Fruit fly (Drosophila melanogaster) whole organism, wandering third instar larva: ENCODE measurements around the gene Osi23.

ENCODE experiments used
- Abd-B ChIP-seq: fragments of >200 bp; optimal IDR thresholded peaks from 2 replicates; lab custom pipeline; 2017; ENCODE audit warnings: missing biosample characterization, missing genetic modification characterization
- CrebA ChIP-seq: fragments of 200-800 bp; sonication (Bioruptor generic); optimal IDR thresholded peaks from 2 replicates; lab custom pipeline; 2016; ENCODE audit warnings: missing biosample characterization, mild to moderate bottlenecking, missing genetic modification characterization, borderline replicate concordance
- Dfd ChIP-seq: fragments of >200 bp; optimal IDR thresholded peaks from 2 replicates; lab custom pipeline; 2017; ENCODE audit warnings: missing biosample characterization, missing genetic modification characterization
- Dif ChIP-seq: fragments of 200-275, 200-300 bp; sonication (Bioruptor generic); optimal IDR thresholded peaks from 2 replicates; lab custom pipeline; 2018; ENCODE audit warnings: missing biosample characterization, missing genetic modification characterization; ENCODE audit not compliant: partially characterized antibody
- GATAd ChIP-seq: sonication (Bioruptor generic); optimal IDR thresholded peaks from 2 replicates; lab custom pipeline; 2016; ENCODE audit warnings: missing biosample characterization, missing genetic modification characterization
- HLH106 ChIP-seq: fragments of 200-800 bp; optimal IDR thresholded peaks from 3 replicates; lab custom pipeline; 2019; ENCODE audit warnings: missing biosample characterization, mild to moderate bottlenecking, missing genetic modification characterization, moderate library complexity
- Hnf4 ChIP-seq: fragments of 200-800 bp; sonication (Bioruptor generic); optimal IDR thresholded peaks from 2 replicates; lab custom pipeline; 2016; ENCODE audit warnings: missing biosample characterization, mild to moderate bottlenecking, missing genetic modification characterization
- Hr83 ChIP-seq: fragments of 200-300 bp; sonication (Bioruptor generic); optimal IDR thresholded peaks from 2 replicates; lab custom pipeline; 2016; ENCODE audit warnings: missing biosample characterization, mild to moderate bottlenecking, missing genetic modification characterization, moderate library complexity; ENCODE audit not compliant: poor library complexity, severe bottlenecking
- Jra ChIP-seq: sonication (Bioruptor generic); optimal IDR thresholded peaks from 2 replicates; lab custom pipeline; 2016; ENCODE audit warnings: missing biosample characterization, missing genetic modification characterization
- Myc ChIP-seq: fragments of >200 bp; optimal IDR thresholded peaks from 2 replicates; lab custom pipeline; 2017
- N ChIP-seq: fragments of >200 bp; optimal IDR thresholded peaks from 2 replicates; lab custom pipeline; 2018; ENCODE audit warnings: missing biosample characterization, missing external identifiers, missing genetic modification characterization
- OdsH ChIP-seq: fragments of 200-800 bp; sonication (Bioruptor generic); optimal IDR thresholded peaks from 2 replicates; lab custom pipeline; 2016; ENCODE audit warnings: missing biosample characterization, mild to moderate bottlenecking, missing genetic modification characterization
- Rel ChIP-seq, 2 experiments: fragments of 200-800 bp; sonication (Bioruptor generic) in 1 of 2; optimal IDR thresholded peaks; 2 replicates in 1 of 2; 3 replicates in 1 of 2; lab custom pipeline; 2016 to 2019; ENCODE audit warnings: mild to moderate bottlenecking in 2 of 2, missing biosample characterization in 2 of 2, missing genetic modification characterization in 2 of 2, moderate library complexity in 1 of 2
- Vsx2 ChIP-seq: fragments of 200-300, 225-300 bp; sonication (Bioruptor generic); optimal IDR thresholded peaks from 2 replicates; lab custom pipeline; 2018; ENCODE audit warnings: missing biosample characterization, missing genetic modification characterization; ENCODE audit not compliant: partially characterized antibody
- br ChIP-seq: fragments of 200-800 bp; sonication (Bioruptor generic); optimal IDR thresholded peaks from 2 replicates; lab custom pipeline; 2016; ENCODE audit warnings: missing biosample characterization, missing genetic modification characterization
- brk ChIP-seq: fragments of 200-800 bp; sonication (Bioruptor generic); optimal IDR thresholded peaks from 2 replicates; lab custom pipeline; 2016; ENCODE audit warnings: missing biosample characterization, mild to moderate bottlenecking, missing genetic modification characterization
- dl ChIP-seq, 2 experiments: fragments of 175-275, 200-275 bp in 1 of 2; fragments of 200-275 bp in 1 of 2; sonication (Bioruptor generic); optimal IDR thresholded peaks; lab custom pipeline; 2018; ENCODE audit warnings: mild to moderate bottlenecking in 2 of 2, missing biosample characterization in 2 of 2, missing genetic modification characterization in 2 of 2, moderate library complexity in 2 of 2; ENCODE audit not compliant: partially characterized antibody in 2 of 2, insufficient read depth in 1 of 2
- dmrt93B ChIP-seq: fragments of 200-800 bp; sonication (Bioruptor generic); optimal IDR thresholded peaks from 2 replicates; lab custom pipeline; 2018; ENCODE audit warnings: missing biosample characterization, mild to moderate bottlenecking, missing genetic modification characterization
- dsf ChIP-seq: sonication (Bioruptor generic); optimal IDR thresholded peaks from 2 replicates; lab custom pipeline; 2016; ENCODE audit warnings: missing biosample characterization, missing genetic modification characterization, borderline replicate concordance
- ey ChIP-seq: fragments of 200-800 bp; sonication (Bioruptor generic); optimal IDR thresholded peaks from 2 replicates; lab custom pipeline; 2016; ENCODE audit warnings: missing biosample characterization, missing genetic modification characterization
- foxo ChIP-seq, 2 experiments: fragments of 200-800 bp; sonication (Bioruptor generic); optimal IDR thresholded peaks; 2 replicates in 1 of 2; 3 replicates in 1 of 2; lab custom pipeline; 2016 to 2017; ENCODE audit warnings: missing biosample characterization in 2 of 2, missing genetic modification characterization in 2 of 2
- fru ChIP-seq: fragments of 200-800 bp; sonication (Bioruptor generic); optimal IDR thresholded peaks from 3 replicates; lab custom pipeline; 2016; ENCODE audit warnings: missing biosample characterization, mild to moderate bottlenecking, missing genetic modification characterization
- h ChIP-seq: fragments of 200-800 bp; sonication (Bioruptor generic); optimal IDR thresholded peaks from 3 replicates; lab custom pipeline; 2016; ENCODE audit warnings: missing biosample characterization, mild to moderate bottlenecking, missing genetic modification characterization
- jim ChIP-seq: fragments of 175-275, 200-325 bp; sonication (Bioruptor generic); optimal IDR thresholded peaks from 2 replicates; lab custom pipeline; 2016; ENCODE audit warnings: missing biosample characterization, mild to moderate bottlenecking, missing genetic modification characterization
- lola ChIP-seq: fragments of >200 bp; optimal IDR thresholded peaks from 2 replicates; lab custom pipeline; 2017; ENCODE audit warnings: missing biosample characterization, missing genetic modification characterization
- pan ChIP-seq: fragments of >200 bp; optimal IDR thresholded peaks from 2 replicates; lab custom pipeline; 2017
- psq ChIP-seq: fragments of 200-800 bp; sonication (Bioruptor generic); optimal IDR thresholded peaks from 3 replicates; lab custom pipeline; 2017; ENCODE audit warnings: missing biosample characterization, mild to moderate bottlenecking, missing genetic modification characterization, moderate library complexity
- sage ChIP-seq: fragments of 200-800 bp; sonication (Bioruptor generic); optimal IDR thresholded peaks from 2 replicates; lab custom pipeline; 2016; ENCODE audit warnings: missing biosample characterization, mild to moderate bottlenecking, missing genetic modification characterization
- sv ChIP-seq: fragments of 200-800 bp; sonication (Bioruptor generic); optimal IDR thresholded peaks from 3 replicates; lab custom pipeline; 2016; ENCODE audit warnings: missing biosample characterization, missing genetic modification characterization
- usp ChIP-seq: fragments of >200 bp; optimal IDR thresholded peaks from 2 replicates; lab custom pipeline; 2017; ENCODE audit warnings: missing biosample characterization, missing genetic modification characterization
- woc ChIP-seq: sonication (Bioruptor generic); optimal IDR thresholded peaks from 2 replicates; lab custom pipeline; 2016; ENCODE audit warnings: missing biosample characterization, mild to moderate bottlenecking, missing genetic modification characterization

The Osi23 gene

DNA sequence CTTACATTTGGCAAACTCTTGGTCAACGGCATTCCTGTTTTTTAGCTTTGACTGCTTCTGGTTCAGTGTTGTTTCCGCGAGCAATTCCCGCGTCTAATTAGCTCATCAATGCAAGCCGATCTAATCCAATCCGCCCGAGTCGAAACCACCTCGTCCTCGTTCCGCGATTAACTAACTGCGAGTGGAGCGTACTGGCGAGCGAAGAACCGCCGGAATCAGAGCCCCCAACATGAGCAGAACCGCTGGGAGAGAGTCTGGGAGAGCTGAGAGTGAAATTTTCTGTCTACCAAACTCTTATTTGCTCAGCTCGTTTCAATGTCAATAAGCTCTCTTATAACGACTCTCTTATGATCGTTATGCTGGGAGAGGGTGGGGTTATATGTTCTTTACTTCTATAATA, 5.4 kb upstream of the Osi23 start (continued):
- TF ChIP-seq sv (GFP tag; lab: Kevin White, UChicago) (peak; percentile 63), sage (GFP tag; lab: Kevin White, UChicago) (peak; percentile 93), Dfd (GFP tag; lab: Kevin White, UChicago) (no peak), jim (peak; percentile 99), Rel (GFP tag; optimal IDR thresholded peaks at IDR 0.05; lab: Kevin White, UChicago) (peak; percentile 53), Rel (tag; optimal IDR thresholded peaks at IDR 0.05; lab: Kevin White, UChicago) (peak; percentile 19), brk (GFP tag; lab: Kevin White, UChicago) (peak; percentile 96), br (GFP tag; lab: Kevin White, UChicago) (peak; percentile 83), Vsx2 (peak; percentile 98), CrebA (GFP tag; lab: Kevin White, UChicago) (peak; percentile 90), foxo (GFP tag; optimal IDR thresholded peaks at IDR 0.05; lab: Kevin White, UChicago) (peak in 1 of 2 experiments; percentile 31), dl (GFP tag; optimal IDR thresholded peaks at IDR 0.05; lab: Kevin White, UChicago; ENCODE audit: insufficient read depth in 1 of 2, partially characterized antibody in 2 of 2) (peak; percentile 95 to 97), usp (GFP tag; lab: Kevin White, UChicago) (no peak), pan (lab: Kevin White, UChicago) (no peak), OdsH (peak; percentile 88), h (GFP tag; lab: Kevin White, UChicago) (peak; percentile 95)

DNA sequence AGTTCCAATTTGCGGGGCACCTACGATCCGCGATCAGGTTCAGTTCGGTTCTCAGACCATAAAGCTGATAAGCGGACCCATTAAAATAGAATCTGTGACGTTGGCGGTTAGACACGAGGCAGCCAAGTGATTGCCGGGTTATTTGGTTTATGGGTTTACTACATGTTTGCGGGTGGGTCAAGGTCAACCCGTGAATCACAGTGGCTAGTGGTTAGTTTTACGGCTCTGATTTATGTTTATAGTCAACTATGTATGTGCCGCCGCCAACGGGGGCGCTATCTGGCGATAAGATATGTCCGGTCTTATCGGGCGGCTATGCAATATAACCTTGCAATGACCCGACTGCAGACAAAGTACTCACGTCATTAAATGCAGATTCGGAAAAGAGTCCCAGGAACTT, 4.6 kb upstream of the Osi23 start:
- TF ChIP-seq Abd-B (no peak), GATAd (GFP tag; lab: Kevin White, UChicago) (no peak), foxo (GFP tag; optimal IDR thresholded peaks at IDR 0.05; lab: Kevin White, UChicago) (no peak), dsf (GFP tag; lab: Kevin White, UChicago) (no peak), CrebA (GFP tag; lab: Kevin White, UChicago) (peak; percentile 22)

- no peak for TF ChIP-seq Myc (lab: Kevin White, UChicago)
- no peak for TF ChIP-seq Dif (GFP tag; lab: Kevin White, UChicago)
- TF ChIP-seq woc (GFP tag; lab: Kevin White, UChicago) = no peak
- TF ChIP-seq pan (lab: Kevin White, UChicago) = no peak
- TF ChIP-seq lola = no peak
- TF ChIP-seq Hnf4 = no peak
- TF ChIP-seq Vsx2 = no peak
- TF ChIP-seq dmrt93B (GFP tag; lab: Kevin White, UChicago) = no peak
- no peak for TF ChIP-seq ey (GFP tag; lab: Kevin White, UChicago)
- no peak for TF ChIP-seq fru
- TF ChIP-seq psq (GFP tag; lab: Kevin White, UChicago) = no peak
- no peak for TF ChIP-seq foxo (GFP tag; optimal IDR thresholded peaks at IDR 0.05; lab: Kevin White, UChicago)
- TF ChIP-seq Dfd (GFP tag; lab: Kevin White, UChicago) = no peak
- no peak for TF ChIP-seq jim
- no peak for TF ChIP-seq HLH106 (tag; lab: Kevin White, UChicago)
- TF ChIP-seq Hr83 (GFP tag; lab: Kevin White, UChicago) = no peak
- TF ChIP-seq Jra = no peak
- TF ChIP-seq CrebA (GFP tag; lab: Kevin White, UChicago) = no peak
- TF ChIP-seq N (GFP tag; lab: Kevin White, UChicago) = no peak
Observed at dm6 chr3R:30443549-30444133, 1.2 kb downstream of the Osi23 start, which contains the start of gene CG15537. CG15537 (minus strand) TSS chr3R:30443599.

DNA sequence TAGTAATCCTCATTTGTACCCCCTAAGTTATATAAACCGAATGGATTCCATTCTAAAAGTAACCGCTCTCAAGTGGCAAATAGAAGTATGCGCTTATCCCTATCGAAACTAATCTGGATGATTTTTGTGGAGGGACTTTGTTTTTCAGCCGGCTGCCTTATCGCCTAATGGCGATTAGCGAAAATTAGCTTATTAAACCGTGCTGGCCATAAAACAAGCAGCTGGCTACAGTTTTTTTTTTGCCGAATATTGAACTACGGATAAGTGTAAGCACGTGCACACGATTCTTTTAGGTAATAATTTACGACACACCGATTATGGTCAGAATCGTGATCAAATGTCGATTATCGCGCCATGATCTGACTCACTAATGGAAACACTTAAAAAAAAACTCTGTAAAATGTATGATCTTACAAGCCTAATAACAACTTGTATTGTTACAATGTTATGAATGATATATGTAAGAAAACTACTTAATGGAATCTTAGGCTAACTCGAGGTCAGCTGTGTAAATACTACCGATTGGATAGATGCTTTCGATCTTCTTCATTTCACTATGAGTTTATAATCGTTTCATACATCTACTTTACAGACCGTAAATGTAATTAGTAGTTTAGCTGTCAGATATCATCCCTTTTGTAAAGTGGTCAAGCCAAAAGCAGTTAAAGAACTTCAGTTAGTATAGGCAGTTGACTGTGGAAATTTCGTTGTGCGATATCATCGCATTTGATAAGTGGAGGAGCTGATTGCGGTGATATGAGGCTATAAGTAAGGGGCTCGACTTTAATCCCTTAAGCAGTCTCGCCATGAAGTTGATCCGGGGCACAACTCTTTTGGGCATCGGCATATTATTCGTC, 13.4 kb downstream of the Osi23 start, which contains the start of gene CG15534:
Gene CG15534 (plus strand): TSS at position 807 of the 857 bp plus-strand sequence.
- TF ChIP-seq Rel (GFP tag; optimal IDR thresholded peaks at IDR 0.05; lab: Kevin White, UChicago) = no peak
- TF ChIP-seq Rel (tag; optimal IDR thresholded peaks at IDR 0.05; lab: Kevin White, UChicago) = peak; percentile 30
- TF ChIP-seq GATAd (GFP tag; lab: Kevin White, UChicago) = no peak
- TF ChIP-seq Hr83 (GFP tag; lab: Kevin White, UChicago) = no peak
- TF ChIP-seq Vsx2 = peak; percentile 88
- TF ChIP-seq foxo (GFP tag; optimal IDR thresholded peaks at IDR 0.05; lab: Kevin White, UChicago) = no peak
